Worm (Caenorhabditis elegans): ENCODE measurements around the gene gst-5.

gst-5 gene

DNA sequence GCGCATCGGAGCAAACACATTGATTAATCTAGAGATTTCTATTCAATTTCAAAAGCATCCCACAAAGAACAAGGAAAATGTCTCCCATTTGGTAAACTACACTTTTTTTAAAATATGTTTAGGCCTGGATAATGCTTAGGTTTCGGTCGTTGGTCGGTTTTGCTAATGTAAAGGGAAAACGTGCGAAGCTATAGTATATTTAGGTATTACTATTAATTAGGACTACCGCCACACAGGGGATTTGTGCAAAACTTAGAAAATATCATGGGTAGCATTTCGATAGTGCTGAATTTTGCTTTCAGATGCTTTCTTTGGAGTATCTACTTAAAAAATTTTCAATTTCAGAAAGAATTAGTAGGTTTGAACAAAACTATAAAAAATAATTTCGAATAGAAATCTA, 37.2 kb upstream of the gst-5 start:
- TF ChIP-seq Y116A8C.19 (tag; optimal IDR thresholded peaks at IDR 0.05; ENCODE audit: borderline replicate concordance) (no peak), snu-23 (GFP tag; optimal IDR thresholded peaks at IDR 0.05) (no peak), nhr-11 (tag; optimal IDR thresholded peaks at IDR 0.05) (no peak), ceh-63 (GFP tag; optimal IDR thresholded peaks at IDR 0.05) (no peak), nhr-71 (tag; optimal IDR thresholded peaks at IDR 0.05) (no peak), nhr-84 (tag; optimal IDR thresholded peaks at IDR 0.05) (no peak), mep-1 (tag; optimal IDR thresholded peaks at IDR 0.05) (no peak), nhr-19 (GFP tag; conservative IDR thresholded peaks at IDR 0.05) (no peak), unc-30 (tag; optimal IDR thresholded peaks at IDR 0.05) (no peak), skn-1 (tag; optimal IDR thresholded peaks at IDR 0.05) (no peak), swsn-7 (tag; optimal IDR thresholded peaks at IDR 0.05) (no peak), dsc-1 (tag; optimal IDR thresholded peaks at IDR 0.05) (no peak), fkh-4 (tag; optimal IDR thresholded peaks at IDR 0.05; ENCODE audit: borderline replicate concordance) (no peak), ces-1 (GFP tag; optimal IDR thresholded peaks at IDR 0.05) (no peak), mab-9 (GFP tag; IDR thresholded peaks at IDR 0.05) (no peak), lin-14 (GFP tag; optimal IDR thresholded peaks at IDR 0.05) (no peak), lin-39 (tag; optimal IDR thresholded peaks at IDR 0.05) (no peak)

DNA sequence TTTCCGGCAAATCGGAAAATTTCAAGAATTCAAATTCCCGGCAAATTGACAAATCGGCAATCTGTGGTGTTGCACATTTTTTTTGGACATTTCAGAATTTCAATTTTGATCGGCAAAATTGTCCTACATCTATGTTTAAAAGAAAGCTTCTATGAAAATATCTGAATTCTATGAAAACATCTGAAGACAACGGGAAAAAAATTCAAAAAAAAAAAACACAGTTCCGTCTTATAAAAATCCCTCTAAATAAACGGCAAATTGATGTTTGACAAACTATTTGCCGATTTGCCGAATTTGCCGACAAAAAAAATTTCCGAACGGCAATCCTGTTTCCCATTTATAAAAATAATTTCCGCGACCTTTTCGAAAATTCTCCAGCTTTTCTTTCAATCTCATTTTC, 35.8 kb upstream of the gst-5 start, which contains the start of gene F44F4.15:
F44F4.15 (plus strand) TSS at position 301 of the 400 bp plus-strand sequence.
- no peak for TF ChIP-seq dsc-1 (tag; optimal IDR thresholded peaks at IDR 0.05)
- TF ChIP-seq lsy-2 (tag; optimal IDR thresholded peaks at IDR 0.05), result no peak
- TF ChIP-seq nhr-12 (tag; optimal IDR thresholded peaks at IDR 0.05), result no peak
- TF ChIP-seq isw-1 (GFP tag; IDR thresholded peaks at IDR 0.05), result no peak
- TF ChIP-seq fkh-4 (tag; optimal IDR thresholded peaks at IDR 0.05; ENCODE audit: borderline replicate concordance), result no peak
- no peak for TF ChIP-seq F16B12.6 (tag; optimal IDR thresholded peaks at IDR 0.05)
- no peak for TF ChIP-seq nhr-237 (tag; optimal IDR thresholded peaks at IDR 0.05)
- no peak for TF ChIP-seq C04F5.9 (tag; optimal IDR thresholded peaks at IDR 0.05)
- TF ChIP-seq nhr-20 (tag; optimal IDR thresholded peaks at IDR 0.05), result no peak
- no peak for TF ChIP-seq zag-1 (tag; optimal IDR thresholded peaks at IDR 0.05)
- TF ChIP-seq mab-9 (GFP tag; IDR thresholded peaks at IDR 0.05), result no peak
- no peak for TF ChIP-seq ceh-63 (GFP tag; optimal IDR thresholded peaks at IDR 0.05)
- no peak for TF ChIP-seq irx-1 (tag; optimal IDR thresholded peaks at IDR 0.05)
- no peak for TF ChIP-seq ces-1 (GFP tag; optimal IDR thresholded peaks at IDR 0.05)
- no peak for TF ChIP-seq fkh-10 (GFP tag; optimal IDR thresholded peaks at IDR 0.05)
- TF ChIP-seq unc-130 (tag; optimal IDR thresholded peaks at IDR 0.05), result no peak
- no peak for TF ChIP-seq nhr-85 (tag)
- TF ChIP-seq mep-1 (tag; optimal IDR thresholded peaks at IDR 0.05), result no peak

DNA sequence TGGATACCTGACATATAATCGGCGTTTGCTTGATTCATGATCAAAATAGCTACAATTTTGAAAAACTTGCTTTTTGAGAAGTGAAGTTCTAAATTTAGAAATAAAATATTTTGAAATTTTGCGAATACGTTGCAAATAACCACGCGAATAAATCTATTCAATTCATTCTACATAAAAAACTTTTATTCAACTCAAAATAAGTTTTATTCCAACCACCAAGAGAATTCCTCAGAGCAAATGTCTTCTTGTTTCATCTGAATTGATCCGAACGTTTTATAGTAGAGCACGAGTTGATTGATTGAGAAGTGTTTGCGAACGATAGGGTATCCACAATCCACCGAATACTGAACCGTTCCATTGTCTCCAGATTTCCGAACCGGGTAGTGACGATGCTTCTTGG, 34.4 kb upstream of the gst-5 start, which contains the start of gene F44F4.9:
F44F4.9 (minus strand) TSS at position 101 of the 400 bp plus-strand sequence.
- TF ChIP-seq mdl-1 (tag; optimal IDR thresholded peaks at IDR 0.05) (no peak), elt-2 (tag; optimal IDR thresholded peaks at IDR 0.05) (no peak), swsn-7 (tag; optimal IDR thresholded peaks at IDR 0.05) (no peak), efl-3 (GFP tag; optimal IDR thresholded peaks at IDR 0.05) (no peak), nhr-19 (GFP tag; conservative IDR thresholded peaks at IDR 0.05) (no peak)

DNA sequence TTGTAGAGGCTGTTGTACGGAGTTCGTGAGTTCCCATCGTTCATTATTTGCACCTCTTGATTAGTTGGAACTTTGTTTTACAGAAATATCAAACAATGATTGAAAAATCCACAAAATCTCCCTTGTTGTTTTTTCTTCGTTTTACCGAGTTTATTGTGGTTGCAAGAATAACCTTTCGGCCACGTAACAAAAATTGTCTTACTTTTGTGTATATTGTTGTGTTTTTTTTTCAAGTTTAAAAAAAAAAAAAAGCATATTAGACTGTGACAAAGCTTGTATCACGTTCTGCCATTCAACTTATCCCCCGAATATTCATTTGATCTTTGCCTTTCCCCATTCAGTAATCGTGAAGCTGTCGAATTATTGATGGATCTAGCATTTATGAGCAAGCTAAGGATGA, 33.0 kb upstream of the gst-5 start, which contains the start of gene F44F4.10:
F44F4.10 (minus strand) TSS at position 101 of the 400 bp plus-strand sequence.
- TF ChIP-seq aly-2 (tag; optimal IDR thresholded peaks at IDR 0.05), result no peak
- TF ChIP-seq unc-98 (GFP tag; IDR thresholded peaks at IDR 0.05), result no peak
- TF ChIP-seq lsy-2 (tag; optimal IDR thresholded peaks at IDR 0.05), result no peak
- no peak for TF ChIP-seq pqm-1 (tag; optimal IDR thresholded peaks at IDR 0.05)
- no peak for TF ChIP-seq blmp-1 (tag; optimal IDR thresholded peaks at IDR 0.05)
- TF ChIP-seq nhr-77 (tag; optimal IDR thresholded peaks at IDR 0.05), result no peak

All from whole organism, L1 larva.